Fruit fly (Drosophila melanogaster): ENCODE data around the gene PH4alphaSG1.

PH4alphaSG1 gene

DNA sequence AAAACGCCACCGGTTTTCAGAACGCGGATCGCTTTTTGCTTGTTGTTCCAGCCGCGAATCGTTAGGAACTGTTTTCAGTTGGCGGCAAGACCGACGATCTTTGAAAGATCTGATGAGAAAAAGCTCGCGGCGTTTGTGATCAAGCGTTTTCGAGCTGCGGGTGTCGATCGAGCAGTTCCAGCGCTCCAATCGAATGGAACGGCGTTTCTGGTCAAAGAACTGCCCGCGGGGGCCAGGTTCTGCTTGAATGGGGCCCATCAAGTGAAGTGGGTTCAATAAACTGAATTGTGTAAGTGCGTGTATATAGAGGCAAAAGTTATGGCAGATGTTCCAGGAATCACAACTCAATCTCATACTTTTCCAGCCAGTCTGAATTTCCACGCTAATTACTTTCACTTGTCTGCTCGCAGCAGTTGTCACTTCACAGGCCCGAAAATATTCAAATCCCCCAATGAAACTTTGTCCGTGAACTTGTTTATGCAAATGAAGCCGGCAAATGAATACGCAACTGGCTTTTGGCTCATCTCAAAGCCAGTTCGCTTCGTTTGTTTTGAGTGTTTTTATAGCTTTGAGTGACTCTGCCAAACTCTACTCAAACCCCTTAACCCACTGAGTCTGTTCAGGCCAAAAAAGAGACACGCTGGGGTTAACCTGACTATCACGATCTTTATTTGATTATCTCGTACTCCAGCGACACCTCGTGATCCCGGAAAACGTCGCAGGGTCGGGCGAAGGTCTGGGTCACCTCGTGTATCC, 9.2 kb downstream of the PH4alphaSG1 start, which contains the start of gene PH4alphaMP (continued):
- TF ChIP-seq Deaf1 (tag; optimal IDR thresholded peaks at IDR 0.05) (no peak), pum (GFP tag; optimal IDR thresholded peaks at IDR 0.05) (no peak), Blimp-1 (GFP tag; optimal IDR thresholded peaks at IDR 0.05) (peak; percentile 92), CG31388 (GFP tag; optimal IDR thresholded peaks at IDR 0.05) (no peak), Camta (GFP tag; optimal IDR thresholded peaks at IDR 0.05) (no peak), CG3995 (GFP tag; optimal IDR thresholded peaks at IDR 0.05) (peak; percentile 63), Hmr (GFP tag; optimal IDR thresholded peaks at IDR 0.05) (no peak)

DNA sequence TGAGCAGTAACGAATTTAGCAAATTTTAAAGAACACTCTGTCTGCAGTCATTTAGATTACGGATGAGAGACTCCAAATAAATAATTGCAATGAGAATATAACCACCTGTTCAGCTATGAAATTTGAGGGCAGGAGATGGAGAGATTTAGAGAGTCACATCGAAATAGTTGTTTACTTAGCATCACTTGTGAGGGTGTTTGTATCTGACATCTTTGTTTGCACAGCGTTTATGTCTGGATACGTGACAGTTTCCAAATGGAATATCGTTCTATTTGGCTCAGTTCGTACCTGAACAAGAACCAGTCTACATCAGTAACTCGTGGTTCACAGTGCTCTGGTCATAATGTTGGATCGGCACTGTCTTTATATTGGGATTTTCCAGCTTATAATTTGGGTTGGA, 15.7 kb downstream of the PH4alphaSG1 start, which contains the start of gene PH4alphaSG2:
Gene PH4alphaSG2, plus strand, starts transcription at position 278 of the 400 bp plus-strand sequence.
- TF ChIP-seq Hey (tag; optimal IDR thresholded peaks at IDR 0.05) (no peak), CHES-1-like (GFP tag; optimal IDR thresholded peaks at IDR 0.05) (no peak), Antp (GFP tag; optimal IDR thresholded peaks at IDR 0.05) (no peak), Elba2 (GFP tag; optimal IDR thresholded peaks at IDR 0.05) (no peak), ERR (GFP tag; optimal IDR thresholded peaks at IDR 0.05) (no peak), PHDP (tag; optimal IDR thresholded peaks at IDR 0.05) (no peak), Hmx (GFP tag; optimal IDR thresholded peaks at IDR 0.05) (no peak), fd64A (GFP tag; optimal IDR thresholded peaks at IDR 0.05) (peak; percentile 5), CG2199 (GFP tag; IDR thresholded peaks at IDR 0.05) (no peak), CG34376 (GFP tag; optimal IDR thresholded peaks at IDR 0.05) (no peak), Scr (GFP tag; IDR thresholded peaks at IDR 0.05; ENCODE audit: partially characterized antibody) (no peak), CG17328 (GFP tag; IDR thresholded peaks at IDR 0.05) (no peak), Lim3 (GFP tag; IDR thresholded peaks at IDR 0.05) (no peak), run (tag; optimal IDR thresholded peaks at IDR 0.05) (no peak), CG11695 (GFP tag; IDR thresholded peaks at IDR 0.05) (no peak), BEAF-32 (GFP tag; optimal IDR thresholded peaks at IDR 0.05) (no peak), lilli (GFP tag; optimal IDR thresholded peaks at IDR 0.05) (no peak), Sry-δ (GFP tag; optimal IDR thresholded peaks at IDR 0.05) (no peak), CG3407 (GFP tag; optimal IDR thresholded peaks at IDR 0.05) (no peak), CG6854 (GFP tag; optimal IDR thresholded peaks at IDR 0.05) (no peak), Oli (tag; optimal IDR thresholded peaks at IDR 0.05) (no peak), dimm (GFP tag; IDR thresholded peaks at IDR 0.05) (no peak), CG6254 (GFP tag; optimal IDR thresholded peaks at IDR 0.05) (no peak), dpn (GFP tag; optimal IDR thresholded peaks at IDR 0.05) (no peak), Adf1 (GFP tag; IDR thresholded peaks at IDR 0.05) (no peak), CG31365 (tag; optimal IDR thresholded peaks at IDR 0.05) (no peak), Abd-B (GFP tag; optimal IDR thresholded peaks at IDR 0.05) (no peak), Poxn (GFP tag; IDR thresholded peaks at IDR 0.05) (no peak), amos (GFP tag; IDR thresholded peaks at IDR 0.05; ENCODE audit: partially characterized antibody) (no peak), Nf-YC (tag; optimal IDR thresholded peaks at IDR 0.05) (no peak), unc-4 (GFP tag; IDR thresholded peaks at IDR 0.05; ENCODE audit: partially characterized antibody) (no peak), shn (GFP tag; optimal IDR thresholded peaks at IDR 0.05) (no peak), CG9876 (GFP tag; optimal IDR thresholded peaks at IDR 0.05) (no peak), twi (tag; optimal IDR thresholded peaks at IDR 0.05) (no peak), ro (GFP tag; IDR thresholded peaks at IDR 0.05) (no peak), sisA (GFP tag; IDR thresholded peaks at IDR 0.05) (no peak), rib (GFP tag; IDR thresholded peaks at IDR 0.05) (no peak), CG15601 (tag; optimal IDR thresholded peaks at IDR 0.05) (peak; percentile 44), Hmr (GFP tag; optimal IDR thresholded peaks at IDR 0.05) (peak; percentile 31), NFAT (GFP tag; IDR thresholded peaks at IDR 0.05) (no peak), CG3065 (GFP tag; optimal IDR thresholded peaks at IDR 0.05) (no peak), grau (tag; optimal IDR thresholded peaks at IDR 0.05) (no peak), Spps (tag; optimal IDR thresholded peaks at IDR 0.05) (no peak), Camta (GFP tag; optimal IDR thresholded peaks at IDR 0.05) (no peak)
